Fruit fly (Drosophila melanogaster) S2 (cell line): ENCODE measurements around the gene Wdr92.

Source experiments
- CG8478 ChIP-seq: fragments of >200 bp; optimal IDR thresholded peaks from 2 replicates; lab custom pipeline; 2018
- CTCF ChIP-seq, 2 experiments: fragments of >200 bp; optimal IDR thresholded peaks; 2 replicates each; lab custom pipeline; 2018

Gene Wdr92

DNA sequence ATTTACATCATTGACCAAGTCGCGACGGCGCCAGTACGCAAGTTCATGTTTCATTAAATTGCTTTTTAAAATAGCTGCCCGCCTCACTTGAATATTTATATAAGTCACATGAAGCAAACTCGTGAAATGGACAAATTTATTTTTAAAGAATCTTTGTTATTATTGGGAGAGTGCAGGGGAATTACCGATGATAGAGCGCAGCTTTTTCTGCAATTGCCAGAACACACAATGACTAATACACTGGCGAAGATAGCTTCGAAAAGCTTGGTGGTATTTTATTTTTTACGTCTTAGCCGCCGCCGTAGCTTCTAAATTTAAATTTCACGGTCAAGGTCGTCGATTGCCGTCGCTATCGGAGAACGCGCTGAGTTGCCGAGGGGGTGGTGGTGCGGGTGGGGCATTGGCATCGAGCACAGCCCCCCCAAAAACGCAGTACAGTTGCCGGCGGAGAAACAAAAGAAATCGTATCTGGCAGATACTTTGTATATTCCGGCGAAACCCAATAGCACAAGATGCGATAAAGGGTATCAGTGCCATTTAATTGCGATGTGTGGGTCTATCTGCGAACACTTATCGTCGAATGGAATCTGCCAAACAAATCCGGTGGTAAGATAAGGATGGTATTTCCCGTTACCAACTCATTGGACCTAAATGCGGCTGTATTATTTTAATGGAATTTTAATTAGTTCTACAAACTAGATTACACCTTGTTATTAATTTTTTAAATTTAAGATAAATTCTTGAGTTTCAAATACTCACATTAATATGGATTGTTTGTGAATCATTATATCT, 5.2 kb downstream of the Wdr92 start:
- TF ChIP-seq CG8478 (lab: Kevin White, UChicago) (no peak), CTCF (optimal IDR thresholded peaks at IDR 0.05; lab: Kevin White, UChicago) (no peak)

DNA sequence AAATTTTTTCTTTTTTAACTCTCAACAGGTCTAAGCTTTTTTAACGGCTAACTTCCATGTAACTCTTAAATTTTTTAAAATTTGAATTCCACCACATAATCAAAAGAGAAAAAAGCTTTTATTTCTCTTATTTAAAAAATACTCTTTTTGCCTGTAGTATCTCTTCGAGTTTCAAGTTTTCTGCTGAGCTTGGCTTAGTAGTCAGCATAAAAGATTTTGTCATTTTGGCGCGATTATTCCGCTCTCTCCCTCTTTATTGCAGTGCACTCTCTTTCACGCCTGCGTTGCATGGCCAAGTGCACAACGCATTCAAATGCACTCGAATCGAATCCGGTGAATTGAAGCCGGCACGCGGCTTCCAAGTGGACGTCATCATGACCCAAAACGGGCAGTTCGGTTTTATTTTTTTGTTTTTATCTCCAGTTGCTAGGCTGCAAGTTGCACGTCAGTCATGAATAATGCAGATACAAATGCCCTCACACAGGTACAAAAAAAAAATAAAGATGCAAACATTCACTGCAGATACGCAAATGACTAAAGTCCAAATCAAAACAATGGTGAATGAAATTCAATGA, 6.1 kb downstream of the Wdr92 start:
- TF ChIP-seq CG8478 (lab: Kevin White, UChicago), result no peak

DNA sequence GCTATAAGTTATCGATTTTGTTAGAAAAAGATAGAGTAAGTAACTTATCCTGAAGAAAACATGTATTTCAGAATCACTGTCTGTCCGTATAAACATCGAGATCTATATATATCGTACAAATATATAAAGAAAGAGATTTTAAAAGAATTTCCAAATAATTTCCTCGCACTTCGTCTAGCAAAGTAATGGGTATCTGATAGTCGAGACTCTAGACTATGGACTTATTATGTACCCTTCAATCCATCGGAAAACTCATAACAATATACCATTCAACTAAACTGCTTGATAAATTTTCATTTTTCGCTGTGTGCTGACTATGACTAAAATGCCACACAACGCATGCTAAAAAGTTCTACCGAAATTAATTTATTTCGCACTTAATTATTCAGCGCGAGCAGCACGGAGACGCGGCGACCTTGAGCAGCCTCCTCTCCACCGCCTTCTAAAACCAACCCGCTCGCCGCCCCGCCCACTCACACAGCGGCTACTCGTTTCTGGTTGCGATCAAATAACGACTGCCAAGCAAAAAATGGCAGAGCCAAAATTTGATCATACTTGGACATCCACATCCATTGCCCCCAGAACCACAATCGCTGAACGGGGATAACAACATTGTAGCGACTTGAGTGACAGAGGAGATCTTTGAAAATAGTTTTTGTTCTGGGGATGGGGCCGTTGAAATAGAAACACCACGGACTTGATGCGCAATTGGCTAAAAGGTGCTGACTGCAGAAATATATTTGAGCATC, 8.0 kb downstream of the Wdr92 start:
- TF ChIP-seq CG8478 (lab: Kevin White, UChicago) (no peak), CTCF (optimal IDR thresholded peaks at IDR 0.05; lab: Kevin White, UChicago) (no peak)

DNA sequence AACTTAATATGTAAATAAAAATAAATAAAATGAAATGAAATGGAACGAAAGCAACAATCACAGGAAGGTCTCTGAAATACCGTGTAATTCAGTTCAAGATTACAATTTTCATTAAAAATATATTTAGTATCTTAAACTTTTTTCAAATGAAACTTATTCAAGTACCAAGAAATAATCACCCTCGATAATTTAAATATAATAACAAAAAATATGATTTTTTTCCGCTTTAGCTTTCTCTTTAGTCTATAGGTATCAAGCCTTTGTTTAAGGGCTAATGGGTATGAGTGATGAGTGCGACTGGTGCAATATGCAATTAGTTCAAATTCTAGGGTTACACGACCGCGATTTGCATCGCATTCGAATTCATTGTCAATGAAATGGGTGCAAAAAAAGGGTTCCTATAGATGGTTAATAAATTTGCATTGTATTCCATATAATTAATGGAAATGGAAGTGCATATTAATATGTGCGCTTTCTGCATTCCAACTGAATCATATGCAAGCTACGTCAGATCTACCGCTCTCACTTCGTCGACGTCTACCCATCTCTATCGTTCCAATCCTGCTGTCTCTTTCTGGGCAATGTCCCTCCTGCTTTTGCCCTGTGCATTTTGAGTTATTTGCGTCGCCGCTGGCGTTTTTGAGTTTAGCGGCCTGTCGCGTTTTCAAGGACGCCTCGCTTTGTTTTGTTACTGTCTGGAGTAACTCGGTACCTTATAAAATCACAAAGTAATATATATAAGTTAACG, 9.9 kb downstream of the Wdr92 start:
- TF ChIP-seq CTCF (optimal IDR thresholded peaks at IDR 0.05; lab: Kevin White, UChicago), result no peak
- no peak for TF ChIP-seq CG8478 (lab: Kevin White, UChicago)

DNA sequence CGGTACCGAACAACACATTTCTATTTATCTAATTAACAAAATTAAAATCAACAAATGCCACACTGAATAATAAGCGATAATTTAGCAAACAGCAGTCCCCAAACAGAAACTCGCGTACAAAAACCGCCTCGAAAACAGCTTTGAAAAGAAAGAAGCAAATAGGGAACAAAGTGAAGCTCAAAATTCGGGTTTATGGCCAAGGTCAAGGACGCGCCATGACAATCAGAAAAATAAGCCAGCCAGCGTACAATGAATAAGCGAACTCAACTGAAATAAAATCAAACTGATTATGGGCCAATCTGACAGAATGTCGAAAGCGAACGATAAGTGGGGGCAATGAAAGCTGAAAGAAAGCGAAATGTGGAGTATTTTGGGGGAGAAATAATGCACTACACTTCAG, 13.5 kb downstream of the Wdr92 start:
- TF ChIP-seq CG8478 (lab: Kevin White, UChicago), result no peak
- TF ChIP-seq CTCF (optimal IDR thresholded peaks at IDR 0.05; lab: Kevin White, UChicago), result no peak

DNA sequence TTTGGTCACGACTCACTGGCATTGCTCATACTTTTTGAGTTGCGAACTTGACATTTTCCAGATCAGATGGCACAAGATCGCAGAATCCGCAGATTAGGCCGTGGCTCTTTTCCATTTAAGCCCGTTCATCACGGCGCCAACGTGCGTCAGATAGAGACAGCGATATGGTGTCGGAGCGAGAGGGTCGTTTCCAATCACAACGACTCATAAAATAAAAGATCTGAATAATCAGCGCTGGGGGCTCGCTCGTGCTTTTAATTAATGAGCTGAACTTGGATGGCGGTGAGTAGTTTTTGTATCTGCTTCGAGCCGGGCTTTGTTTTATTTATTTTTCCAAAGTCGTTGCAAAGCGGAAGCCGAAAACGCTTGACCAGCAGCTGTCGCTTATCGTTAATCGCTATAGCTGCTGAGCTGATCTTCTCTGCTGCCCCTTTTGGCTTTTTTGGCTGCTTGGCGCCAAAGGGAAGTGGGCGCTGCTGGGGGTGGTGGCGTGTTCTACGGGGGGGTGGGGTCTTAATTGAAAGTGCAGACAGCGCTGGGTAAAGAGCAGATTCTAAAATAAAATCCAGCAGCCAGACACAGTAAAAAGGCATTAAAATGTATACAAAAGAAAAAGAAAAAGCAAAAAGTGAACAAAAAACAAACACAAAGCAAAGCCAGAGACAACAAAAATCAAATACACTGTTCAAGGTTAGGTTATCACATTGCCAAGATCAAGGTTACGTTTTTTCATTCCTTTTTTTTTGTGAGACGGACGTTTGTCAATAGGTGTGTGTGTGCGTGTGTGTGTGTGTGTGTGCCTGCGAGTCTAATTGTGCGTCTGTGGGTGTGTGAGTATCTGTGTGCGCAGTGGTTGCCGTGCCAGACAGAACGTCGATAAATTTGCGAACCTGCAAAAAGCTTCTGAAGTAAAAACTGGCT, 14.5 kb downstream of the Wdr92 start:
- TF ChIP-seq CG8478 (lab: Kevin White, UChicago) (no peak), CTCF (optimal IDR thresholded peaks at IDR 0.05; lab: Kevin White, UChicago) (no peak)

DNA sequence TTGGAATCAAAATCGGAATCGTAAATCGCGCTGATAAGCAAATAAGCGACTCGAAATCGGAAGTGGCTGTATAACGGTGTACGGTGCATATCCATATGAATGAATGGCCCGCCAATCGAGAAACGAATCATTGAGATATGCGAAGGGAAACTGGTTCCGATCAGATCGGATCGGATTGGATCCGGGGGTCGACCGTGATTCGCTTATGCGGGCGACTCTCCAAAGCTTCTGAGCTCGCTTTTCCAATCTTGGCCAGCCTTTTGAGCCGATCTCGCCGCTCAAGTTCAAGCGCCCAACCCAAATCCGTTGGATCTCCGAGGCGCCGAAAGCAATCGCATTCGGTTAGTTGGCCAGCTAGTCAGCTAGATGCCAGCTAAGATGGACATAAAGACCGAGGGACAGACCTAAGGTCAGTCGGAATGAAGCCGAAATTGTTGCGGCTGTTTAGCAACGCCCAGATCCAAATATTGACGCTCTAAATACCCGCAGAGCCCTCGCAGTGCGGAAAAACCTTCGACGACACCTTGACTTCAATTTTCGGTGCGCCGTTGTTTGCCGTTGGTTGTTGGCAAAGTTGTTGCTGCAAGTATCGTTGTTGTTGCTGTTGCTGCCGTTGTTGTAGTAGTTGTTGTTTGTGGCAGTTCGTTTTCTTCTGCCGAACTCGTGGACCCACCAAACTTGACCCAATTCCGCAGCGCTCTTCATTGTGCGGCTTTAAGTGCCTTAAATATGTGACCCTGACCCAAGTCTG, 16.2 kb downstream of the Wdr92 start:
- no peak for TF ChIP-seq CG8478 (lab: Kevin White, UChicago)
- no peak for TF ChIP-seq CTCF (optimal IDR thresholded peaks at IDR 0.05; lab: Kevin White, UChicago)

DNA sequence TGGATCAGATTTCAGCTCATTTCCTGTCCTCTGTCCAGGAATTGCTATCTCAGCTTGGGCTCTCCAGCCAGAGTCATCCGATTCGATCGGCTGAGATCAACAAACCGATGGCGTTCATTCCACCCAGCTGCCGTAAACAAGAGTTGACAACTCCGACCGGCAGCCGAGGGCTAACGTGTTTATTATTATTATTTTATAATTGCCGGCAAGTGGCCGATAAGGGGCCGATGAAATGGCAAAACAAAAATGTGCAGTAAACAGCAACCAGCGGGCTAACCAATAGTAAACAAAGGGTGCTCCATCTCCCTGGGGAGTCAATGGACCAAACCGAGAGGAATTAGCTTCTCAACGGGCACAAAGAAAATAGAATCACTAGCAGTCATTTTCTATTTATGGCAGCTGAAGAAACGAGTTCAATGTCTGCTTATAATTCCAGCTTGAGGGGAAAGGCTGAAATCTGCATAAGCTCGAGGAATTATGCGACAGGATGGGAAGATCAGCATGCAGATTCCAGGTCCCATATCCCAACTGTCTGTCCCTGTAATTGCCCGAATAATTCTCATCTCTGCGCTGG, 17.3 kb downstream of the Wdr92 start:
- no peak for TF ChIP-seq CG8478 (lab: Kevin White, UChicago)
- no peak for TF ChIP-seq CTCF (optimal IDR thresholded peaks at IDR 0.05; lab: Kevin White, UChicago)

DNA sequence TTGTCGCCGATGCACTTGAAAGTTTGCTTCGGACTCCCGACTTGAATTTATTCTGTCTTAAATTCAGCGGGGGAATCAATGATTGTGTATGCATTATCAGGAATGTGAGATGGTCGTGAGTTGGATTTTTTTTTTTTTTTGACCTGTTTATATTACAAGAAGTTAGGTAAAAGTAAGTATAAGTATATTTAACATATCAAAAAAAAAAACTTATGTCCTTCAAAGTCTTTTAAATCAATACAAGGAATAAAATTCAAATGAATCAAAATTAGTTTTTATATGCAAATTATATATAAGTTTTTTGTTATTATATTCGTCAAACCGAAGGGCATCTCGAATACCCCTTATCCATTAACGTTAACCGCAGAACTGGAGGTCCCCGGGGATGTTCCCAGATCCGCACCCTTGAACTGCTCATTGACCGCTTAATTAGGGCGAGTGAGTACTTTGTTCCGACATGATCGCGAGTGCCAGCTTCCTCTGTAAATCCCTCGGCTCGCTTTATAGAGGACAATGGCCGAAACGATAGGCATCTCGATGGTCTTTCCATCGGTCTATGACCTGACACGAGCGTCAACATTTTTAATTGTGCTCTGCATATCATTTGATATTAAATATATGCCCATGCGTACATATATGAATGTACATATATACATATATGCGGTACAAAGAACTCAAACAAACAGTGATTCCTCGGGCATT, 18.8 kb downstream of the Wdr92 start:
- TF ChIP-seq CTCF (optimal IDR thresholded peaks at IDR 0.05; lab: Kevin White, UChicago), result no peak
- no peak for TF ChIP-seq CG8478 (lab: Kevin White, UChicago)

DNA sequence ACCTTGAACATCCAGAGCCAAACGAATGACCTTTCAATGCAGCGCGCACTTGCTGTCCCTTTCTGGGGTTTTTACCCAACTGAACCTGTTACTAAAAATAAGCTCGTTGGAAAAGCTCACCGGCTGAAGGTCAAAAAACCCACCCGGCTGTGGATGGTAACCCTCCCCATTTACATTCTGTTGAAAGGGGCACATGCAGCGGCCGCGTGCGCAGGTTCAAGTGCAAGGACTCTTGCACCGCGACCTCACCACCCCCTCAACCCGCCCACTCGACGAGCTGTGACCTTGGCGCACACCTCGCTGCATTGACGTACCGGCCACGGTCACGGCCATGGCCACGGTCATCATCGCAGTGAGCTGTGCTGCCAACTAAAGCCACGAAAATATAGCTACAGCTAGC, 20.2 kb downstream of the Wdr92 start:
- TF ChIP-seq CG8478 (lab: Kevin White, UChicago) (no peak), CTCF (optimal IDR thresholded peaks at IDR 0.05; lab: Kevin White, UChicago) (no peak)

DNA sequence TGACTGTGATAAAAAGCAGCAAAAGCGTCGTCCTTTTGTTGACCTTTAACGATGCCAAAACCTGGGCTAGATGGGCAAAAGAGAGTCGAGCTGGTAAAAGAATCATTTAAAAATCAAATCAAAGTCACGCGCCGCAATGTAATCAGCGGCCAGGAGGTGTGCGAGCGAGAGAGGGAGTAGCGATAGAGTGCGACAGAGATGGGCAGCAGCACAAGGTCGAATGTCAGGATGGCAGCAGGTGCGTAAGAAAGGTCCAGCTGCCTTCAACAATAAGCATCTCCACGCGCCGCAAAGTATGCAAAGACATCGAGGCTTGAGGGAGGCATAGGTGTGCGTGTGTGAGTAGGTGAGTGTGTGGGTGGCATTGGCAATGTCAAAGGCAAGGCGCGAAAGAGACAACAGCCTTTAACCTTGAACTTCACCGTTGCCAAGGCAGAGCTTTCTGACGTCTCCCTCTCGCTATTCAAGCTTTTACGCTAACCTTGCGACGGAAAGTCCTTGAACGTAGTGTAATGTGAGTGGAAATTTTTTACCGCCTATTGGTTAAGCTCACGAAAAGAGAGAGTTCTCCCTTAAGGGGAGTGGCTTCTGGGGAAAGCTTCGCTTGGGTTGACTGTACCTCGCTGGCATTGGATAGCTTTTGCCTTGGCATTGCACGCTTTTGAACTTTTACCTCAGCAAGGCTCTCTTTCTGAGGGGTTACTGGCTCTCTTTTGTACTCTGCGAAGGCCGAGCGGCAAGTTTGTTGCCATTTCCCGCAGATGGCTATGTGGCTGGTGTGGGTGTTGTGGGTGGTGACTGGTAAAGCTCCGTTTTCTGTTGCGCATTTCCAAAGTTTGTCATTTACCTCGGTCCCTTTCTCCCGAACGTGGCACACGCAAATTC, 22.0 kb downstream of the Wdr92 start:
- no peak for TF ChIP-seq CG8478 (lab: Kevin White, UChicago)
- TF ChIP-seq CTCF (optimal IDR thresholded peaks at IDR 0.05; lab: Kevin White, UChicago), result no peak
